Worm (Caenorhabditis elegans) whole organism, L1 larva: ENCODE data around the gene F26D11.13.

Experiments used
- C16A3.4 ChIP-seq: fragments of 150-350 bp; optimal IDR thresholded peaks from 2 replicates; lab custom pipeline; 2014; ENCODE audit warnings: missing biosample characterization, missing genetic modification characterization
- F16B12.6 ChIP-seq: fragments of 150-350 bp; optimal IDR thresholded peaks from 2 replicates; lab custom pipeline; 2014; ENCODE audit warnings: missing biosample characterization, missing genetic modification characterization
- alr-1 ChIP-seq: fragments of 200-800 bp; sonication (Bioruptor generic); optimal IDR thresholded peaks from 2 replicates; lab custom pipeline; 2018; ENCODE audit warnings: borderline replicate concordance, mild to moderate bottlenecking, missing genetic modification characterization, missing compliant biosample characterization
- blmp-1 ChIP-seq: fragments of 150-350 bp; optimal IDR thresholded peaks from 2 replicates; lab custom pipeline; 2014; ENCODE audit warnings: missing biosample characterization, missing genetic modification characterization
- ceh-63 ChIP-seq: fragments of 200-800 bp; sonication (Bioruptor generic); optimal IDR thresholded peaks from 2 replicates; lab custom pipeline; 2018; ENCODE audit warnings: mild to moderate bottlenecking, missing genetic modification characterization, missing compliant biosample characterization
- ceh-8 ChIP-seq: fragments of 200-800 bp; sonication (Bioruptor generic); optimal IDR thresholded peaks from 2 replicates; lab custom pipeline; 2018; ENCODE audit warnings: mild to moderate bottlenecking, missing genetic modification characterization, moderate library complexity, missing compliant biosample characterization
- ceh-82 ChIP-seq, 3 experiments: fragments of 150-350 bp in 1 of 3; sonication (generic microtip) in 2 of 3; optimal IDR thresholded peaks; 2 replicates each; lab custom pipeline; 2014 to 2017; ENCODE audit warnings: missing biosample characterization in 3 of 3, missing genetic modification characterization in 3 of 3
- ces-1 ChIP-seq: fragments of 150-350 bp; optimal IDR thresholded peaks from 2 replicates; lab custom pipeline; 2014; ENCODE audit warnings: missing biosample characterization, missing genetic modification reagents, missing genetic modification characterization
- dpl-1 ChIP-seq, 3 experiments: fragments of 150-350 bp in 2 of 3; sonication (generic microtip) in 1 of 3; optimal IDR thresholded peaks; 2 replicates each; lab custom pipeline; 2014 to 2017; ENCODE audit warnings: missing biosample characterization in 3 of 3, missing genetic modification characterization in 3 of 3, missing genetic modification reagents in 3 of 3
- dsc-1 ChIP-seq: sonication (generic microtip); optimal IDR thresholded peaks from 2 replicates; lab custom pipeline; 2016; ENCODE audit warnings: mild to moderate bottlenecking, missing genetic modification characterization, missing compliant biosample characterization
- efl-1 ChIP-seq, 4 experiments: fragments of 150-350 bp; optimal IDR thresholded peaks in 3 of 4; peaks in 1 of 4; 1 replicate in 1 of 4; 2 replicates in 3 of 4; lab custom pipeline; 2014; ENCODE audit warnings: missing biosample characterization in 2 of 4, missing genetic modification characterization in 2 of 4, missing genetic modification reagents in 2 of 4
- egl-27 ChIP-seq, 2 experiments: fragments of 150-350 bp in 1 of 2; sonication (generic microtip); optimal IDR thresholded peaks; 3 replicates each; lab custom pipeline; 2017 to 2018; ENCODE audit warnings: missing biosample characterization in 2 of 2, missing genetic modification characterization in 2 of 2, missing genetic modification reagents in 2 of 2
- elt-2 ChIP-seq: sonication (generic microtip); optimal IDR thresholded peaks from 2 replicates; lab custom pipeline; 2016; ENCODE audit warnings: missing genetic modification characterization, mild to moderate bottlenecking, inconsistent platforms, missing compliant biosample characterization, missing genetic modification reagents
- elt-3 ChIP-seq, 6 experiments: fragments of 150-350 bp in 1 of 6; sonication (generic microtip); optimal IDR thresholded peaks; 2 replicates each; lab custom pipeline; 2017 to 2018; ENCODE audit warnings: missing biosample characterization in 6 of 6, missing genetic modification characterization in 6 of 6, inconsistent platforms in 1 of 6
- fkh-10 ChIP-seq: sonication (generic microtip); optimal IDR thresholded peaks from 2 replicates; lab custom pipeline; 2017; ENCODE audit warnings: missing biosample characterization, missing genetic modification reagents, missing genetic modification characterization
- fkh-8 ChIP-seq: sonication (generic microtip); optimal IDR thresholded peaks from 2 replicates; lab custom pipeline; 2016; ENCODE audit warnings: mild to moderate bottlenecking, missing genetic modification characterization, missing compliant biosample characterization
- fos-1 ChIP-seq: fragments of 150-350 bp; optimal IDR thresholded peaks from 2 replicates; lab custom pipeline; 2014; ENCODE audit warnings: missing biosample characterization, missing genetic modification characterization
- irx-1 ChIP-seq: sonication (generic microtip); optimal IDR thresholded peaks from 2 replicates; lab custom pipeline; 2016; ENCODE audit warnings: missing genetic modification characterization, missing compliant biosample characterization
- lin-13 ChIP-seq: fragments of 150-350 bp; optimal IDR thresholded peaks from 2 replicates; lab custom pipeline; 2014; ENCODE audit warnings: missing biosample characterization, missing genetic modification reagents, missing genetic modification characterization
- lin-14 ChIP-seq: fragments of 200-800 bp; sonication (Bioruptor generic); optimal IDR thresholded peaks from 2 replicates; lab custom pipeline; 2018; ENCODE audit warnings: mild to moderate bottlenecking, missing genetic modification characterization, moderate library complexity, missing compliant biosample characterization
- lin-15B ChIP-seq: fragments of 150-350 bp; sonication (generic microtip); optimal IDR thresholded peaks from 3 replicates; lab custom pipeline; 2014; ENCODE audit warnings: missing biosample characterization, missing genetic modification characterization
- lin-35 ChIP-seq, 2 experiments: fragments of 150-350 bp; optimal IDR thresholded peaks; 2 replicates each; lab custom pipeline; 2014; ENCODE audit warnings: missing biosample characterization in 2 of 2, missing genetic modification characterization in 2 of 2, missing genetic modification reagents in 2 of 2
- lir-3 ChIP-seq: sonication (generic microtip); optimal IDR thresholded peaks from 2 replicates; lab custom pipeline; 2016; ENCODE audit warnings: mild to moderate bottlenecking, missing genetic modification characterization, moderate library complexity, missing compliant biosample characterization; ENCODE audit not compliant: poor library complexity
- lsy-2 ChIP-seq, 2 experiments: fragments of 150-350 bp; optimal IDR thresholded peaks; 2 replicates each; lab custom pipeline; 2014; ENCODE audit warnings: missing biosample characterization in 2 of 2, missing genetic modification characterization in 2 of 2
- mdl-1 ChIP-seq, 2 experiments: fragments of 150-350 bp; optimal IDR thresholded peaks; 2 replicates each; lab custom pipeline; 2014 to 2017; ENCODE audit warnings: missing biosample characterization in 2 of 2, missing genetic modification characterization in 2 of 2, inconsistent platforms in 1 of 2
- mep-1 ChIP-seq: fragments of 150-350 bp; optimal IDR thresholded peaks from 2 replicates; lab custom pipeline; 2014; ENCODE audit warnings: missing biosample characterization, missing genetic modification characterization
- nhr-12 ChIP-seq: sonication (generic microtip); optimal IDR thresholded peaks from 2 replicates; lab custom pipeline; 2017; ENCODE audit warnings: missing biosample characterization, missing genetic modification characterization
- nhr-19 ChIP-seq: fragments of 200-800 bp; sonication (Bioruptor generic); conservative IDR thresholded peaks from 2 replicates; pipeline ENCODE4 v1.3.6; 2022; ENCODE audit warnings: missing genetic modification characterization, missing compliant biosample characterization
- nhr-20 ChIP-seq: sonication (generic microtip); optimal IDR thresholded peaks from 2 replicates; lab custom pipeline; 2016; ENCODE audit warnings: mild to moderate bottlenecking, missing genetic modification characterization, missing compliant biosample characterization
- nhr-237 ChIP-seq: fragments of 150-350 bp; optimal IDR thresholded peaks from 2 replicates; lab custom pipeline; 2014; ENCODE audit warnings: missing biosample characterization, missing genetic modification characterization
- nhr-71 ChIP-seq: sonication (generic microtip); optimal IDR thresholded peaks from 2 replicates; lab custom pipeline; 2016; ENCODE audit warnings: mild to moderate bottlenecking, missing genetic modification characterization, moderate library complexity, missing compliant biosample characterization
- nhr-85 ChIP-seq: sonication (generic microtip); peaks from one replicate; lab custom pipeline; 2016; ENCODE audit warnings: missing genetic modification characterization, inconsistent platforms, missing compliant biosample characterization
- nhr-90 ChIP-seq: sonication (generic microtip); optimal IDR thresholded peaks from 2 replicates; lab custom pipeline; 2016; ENCODE audit warnings: mild to moderate bottlenecking, missing genetic modification characterization, missing compliant biosample characterization; ENCODE audit not compliant: poor library complexity
- pax-3 ChIP-seq: fragments of 200-800 bp; sonication (Bioruptor generic); optimal IDR thresholded peaks from 2 replicates; lab custom pipeline; 2018; ENCODE audit warnings: mild to moderate bottlenecking, missing genetic modification characterization, moderate library complexity, missing compliant biosample characterization
- snu-23 ChIP-seq: sonication (generic microtip); optimal IDR thresholded peaks from 2 replicates; lab custom pipeline; 2016; ENCODE audit warnings: missing genetic modification characterization, missing compliant biosample characterization
- sox-4 ChIP-seq: sonication (generic microtip); optimal IDR thresholded peaks from 2 replicates; lab custom pipeline; 2016; ENCODE audit warnings: missing genetic modification characterization, missing compliant biosample characterization
- unc-130 ChIP-seq: fragments of 150-350 bp; optimal IDR thresholded peaks from 2 replicates; lab custom pipeline; 2017; ENCODE audit warnings: missing biosample characterization, missing genetic modification characterization, inconsistent platforms
- vab-15 ChIP-seq: sonication (generic microtip); optimal IDR thresholded peaks from 2 replicates; lab custom pipeline; 2017; ENCODE audit warnings: missing genotype, mild to moderate bottlenecking, missing genetic modification characterization, missing compliant biosample characterization
- xbp-1 ChIP-seq: sonication (generic microtip); optimal IDR thresholded peaks from 2 replicates; lab custom pipeline; 2016; ENCODE audit warnings: missing genetic modification characterization, missing compliant biosample characterization

The F26D11.13 gene

ce11 chrV:7978798-7979197, 24.3 kb upstream of the F26D11.13 start:
- TF ChIP-seq elt-2 (tag; lab: Kevin White, UChicago) (no peak), lir-3 (tag; lab: Kevin White, UChicago) (no peak), irx-1 (tag; lab: Kevin White, UChicago) (no peak), lin-13 (no peak), pax-3 (no peak), lin-15B (tag; lab: Kevin White, UChicago) (no peak), sox-4 (tag; lab: Kevin White, UChicago) (no peak), lsy-2 (tag; optimal IDR thresholded peaks at IDR 0.05; lab: Kevin White, UChicago) (peak in 1 of 2 experiments; percentile 82), snu-23 (GFP tag; lab: Kevin White, UChicago) (peak; percentile 56), ceh-8 (GFP tag; lab: Kevin White, UChicago) (no peak), ces-1 (no peak), nhr-71 (peak; percentile 7), alr-1 (tag; lab: Kevin White, UChicago) (no peak), dpl-1 (GFP tag; optimal IDR thresholded peaks at IDR 0.05; lab: Kevin White, UChicago) (peak in 2 of 3 experiments; percentile 12 to 31), lin-35 (GFP tag; optimal IDR thresholded peaks at IDR 0.05; lab: Kevin White, UChicago) (peak in 1 of 2 experiments; percentile 65), efl-1 (optimal IDR thresholded peaks at IDR 0.05; lab: Kevin White, UChicago) (peak; percentile 13 to 20), efl-1 (GFP tag; optimal IDR thresholded peaks at IDR 0.05 in 1 of 2; lab: Kevin White, UChicago) (peak in 1 of 2 experiments; percentile 93), C16A3.4 (peak; percentile 46), elt-3 (tag; optimal IDR thresholded peaks at IDR 0.05; lab: Kevin White, UChicago) (peak in 2 of 6 experiments; percentile 3 to 75), F16B12.6 (tag; lab: Kevin White, UChicago) (peak; percentile 10), mep-1 (tag; lab: Kevin White, UChicago) (peak; percentile 24), nhr-20 (tag; lab: Kevin White, UChicago) (peak; percentile 56), fkh-10 (no peak), xbp-1 (tag; lab: Kevin White, UChicago) (no peak), egl-27 (tag; optimal IDR thresholded peaks at IDR 0.05; lab: Kevin White, UChicago) (no peak), nhr-19 (no peak), nhr-85 (tag; lab: Kevin White, UChicago) (peak; percentile 79), mdl-1 (tag; optimal IDR thresholded peaks at IDR 0.05; lab: Kevin White, UChicago) (peak in 1 of 2 experiments; percentile 27), lin-14 (GFP tag; lab: Kevin White, UChicago) (peak; percentile 71), blmp-1 (peak; percentile 77), vab-15 (no peak), nhr-12 (tag; lab: Kevin White, UChicago) (no peak)

ce11 chrV:7977701-7978461, 23.4 kb upstream of the F26D11.13 start, which contains the start of gene let-413:
Gene let-413 (minus strand): TSS chrV:7977776.
- no peak for TF ChIP-seq dpl-1 (GFP tag; optimal IDR thresholded peaks at IDR 0.05; lab: Kevin White, UChicago)
- peak; percentile 17 for TF ChIP-seq nhr-90
- no peak for TF ChIP-seq snu-23 (GFP tag; lab: Kevin White, UChicago)
- no peak for TF ChIP-seq egl-27 (tag; optimal IDR thresholded peaks at IDR 0.05; lab: Kevin White, UChicago)
- peak in 1 of 2 experiments; percentile 7 for TF ChIP-seq lsy-2 (tag; optimal IDR thresholded peaks at IDR 0.05; lab: Kevin White, UChicago)
- no peak for TF ChIP-seq dsc-1 (tag; lab: Kevin White, UChicago)
- TF ChIP-seq mep-1 (tag; lab: Kevin White, UChicago), result peak; percentile 9
- peak; percentile 12 for TF ChIP-seq fkh-8 (tag; lab: Kevin White, UChicago)
- TF ChIP-seq efl-1 (optimal IDR thresholded peaks at IDR 0.05; lab: Kevin White, UChicago), result no peak
- peak in 1 of 2 experiments; percentile 31 for TF ChIP-seq efl-1 (GFP tag; optimal IDR thresholded peaks at IDR 0.05 in 1 of 2; lab: Kevin White, UChicago)
- TF ChIP-seq lin-35 (GFP tag; optimal IDR thresholded peaks at IDR 0.05; lab: Kevin White, UChicago), result peak in 1 of 2 experiments; percentile 15
- no peak for TF ChIP-seq nhr-19
- TF ChIP-seq lin-14 (GFP tag; lab: Kevin White, UChicago), result peak; percentile 72
- TF ChIP-seq fos-1 (tag; lab: Kevin White, UChicago), result no peak
- TF ChIP-seq irx-1 (tag; lab: Kevin White, UChicago), result no peak
- TF ChIP-seq nhr-237 (tag; lab: Kevin White, UChicago), result no peak
- TF ChIP-seq unc-130, result no peak
- TF ChIP-seq elt-3 (tag; optimal IDR thresholded peaks at IDR 0.05; lab: Kevin White, UChicago), result peak in 1 of 6 experiments; percentile 6
- TF ChIP-seq ceh-82 (tag; optimal IDR thresholded peaks at IDR 0.05; lab: Kevin White, UChicago), result peak in 1 of 3 experiments; percentile 35
- peak; percentile 33 for TF ChIP-seq elt-2 (tag; lab: Kevin White, UChicago)
- TF ChIP-seq ceh-63 (GFP tag; lab: Kevin White, UChicago), result no peak
- TF ChIP-seq F16B12.6 (tag; lab: Kevin White, UChicago), result no peak
